Worm (Caenorhabditis elegans) whole organism, L4 larva: ENCODE results near the gene F29A7.6.
A peak's percentile ranks its signal among the peaks of the same experiment; 100 is the strongest.

Experiments used
- D1046.2 ChIP-seq: fragments of 200-800 bp; sonication (Bioruptor generic); IDR thresholded peaks from 2 replicates; pipeline ENCODE4 v1.3.6; 2022; ENCODE audit warnings: missing genetic modification characterization, missing compliant biosample characterization
- F10B5.3 ChIP-seq: sonication (generic microtip); optimal IDR thresholded peaks from 2 replicates; lab custom pipeline; 2016; ENCODE audit warnings: mild to moderate bottlenecking, missing genetic modification characterization, missing compliant biosample characterization
- T20F7.1 ChIP-seq: fragments of 200-800 bp; sonication (Bioruptor generic); optimal IDR thresholded peaks from 2 replicates; lab custom pipeline; 2018; ENCODE audit warnings: mild to moderate bottlenecking, missing genetic modification characterization, missing compliant biosample characterization
- T26A8.4 ChIP-seq: fragments of 200-800 bp; sonication (Bioruptor generic); IDR thresholded peaks from 2 replicates; pipeline ENCODE4 v1.3.6; 2022; ENCODE audit warnings: missing genetic modification characterization, missing compliant biosample characterization
- Y105C5A.15 ChIP-seq: fragments of 200-800 bp; sonication (Bioruptor generic); IDR thresholded peaks from 2 replicates; pipeline ENCODE4 v1.3.6; 2022; ENCODE audit warnings: missing genetic modification characterization, missing compliant biosample characterization
- Y5F2A.4 ChIP-seq: fragments of 200-800 bp; sonication (Bioruptor generic); optimal IDR thresholded peaks from 2 replicates; lab custom pipeline; 2018; ENCODE audit warnings: mild to moderate bottlenecking, missing genetic modification characterization, missing compliant biosample characterization
- ZK546.5 ChIP-seq, 2 experiments: sonication (generic microtip); optimal IDR thresholded peaks; 2 replicates each; lab custom pipeline; 2017; ENCODE audit warnings: missing biosample characterization in 2 of 2, missing genetic modification characterization in 2 of 2
- aha-1 ChIP-seq: fragments of 150-350 bp; peaks from one replicate; lab custom pipeline; 2014; ENCODE audit warnings: missing biosample characterization, missing genetic modification characterization
- aly-2 ChIP-seq: sonication (generic microtip); optimal IDR thresholded peaks from 2 replicates; lab custom pipeline; 2018; ENCODE audit warnings: missing biosample characterization, missing genetic modification characterization
- ceh-28 ChIP-seq: fragments of 150-350 bp; optimal IDR thresholded peaks from 2 replicates; lab custom pipeline; 2014; ENCODE audit warnings: missing biosample characterization, missing genetic modification reagents, missing genetic modification characterization
- ceh-44 ChIP-seq: fragments of 200-800 bp; sonication (Bioruptor generic); IDR thresholded peaks from 2 replicates; pipeline ENCODE4 v1.3.6; 2022; ENCODE audit warnings: missing genetic modification reagents, missing genetic modification characterization, missing compliant biosample characterization
- ceh-62 ChIP-seq: sonication (generic microtip); optimal IDR thresholded peaks from 2 replicates; lab custom pipeline; 2017; ENCODE audit warnings: missing biosample characterization, missing genetic modification characterization
- daf-8 ChIP-seq: fragments of 200-800 bp; sonication (Bioruptor generic); IDR thresholded peaks from 2 replicates; pipeline ENCODE4 v1.3.6; 2022; ENCODE audit warnings: missing genetic modification characterization, missing compliant biosample characterization
- dmd-6 ChIP-seq: fragments of 200-800 bp; sonication (Bioruptor generic); IDR thresholded peaks from 2 replicates; pipeline ENCODE4 v1.3.6; 2022; ENCODE audit warnings: missing genetic modification reagents, missing genetic modification characterization, missing compliant biosample characterization
- duxl-1 ChIP-seq: sonication (generic microtip); optimal IDR thresholded peaks from 2 replicates; lab custom pipeline; 2016; ENCODE audit warnings: mild to moderate bottlenecking, missing genetic modification characterization, moderate library complexity, missing compliant biosample characterization; ENCODE audit not compliant: poor library complexity
- jun-1 ChIP-seq: fragments of 150-350 bp; optimal IDR thresholded peaks from 2 replicates; lab custom pipeline; 2014; ENCODE audit warnings: missing biosample characterization, missing genetic modification reagents, missing genetic modification characterization
- madf-5 ChIP-seq, 2 experiments: fragments of 200-800 bp; sonication (Bioruptor generic); IDR thresholded peaks; 2 replicates each; pipeline ENCODE4 v1.3.6; 2022; ENCODE audit warnings: missing compliant biosample characterization in 2 of 2, missing genetic modification characterization in 2 of 2
- mdt-29 ChIP-seq: fragments of 200-800 bp; sonication (Bioruptor generic); IDR thresholded peaks from 2 replicates; pipeline ENCODE4 v1.3.6; 2022; ENCODE audit warnings: missing genetic modification reagents, missing genetic modification characterization, missing compliant biosample characterization
- mes-2 ChIP-seq: sonication (generic microtip); optimal IDR thresholded peaks from 2 replicates; lab custom pipeline; 2016; ENCODE audit warnings: missing genotype, mild to moderate bottlenecking, missing genetic modification characterization, missing compliant biosample characterization; ENCODE audit not compliant: poor library complexity, severe bottlenecking
- mxl-2 ChIP-seq: fragments of 200-800 bp; sonication (Bioruptor generic); conservative IDR thresholded peaks from 2 replicates; pipeline ENCODE4 v1.3.6; 2022; ENCODE audit warnings: missing genetic modification reagents, missing genetic modification characterization, missing compliant biosample characterization
- nhr-102 ChIP-seq: sonication (generic microtip); optimal IDR thresholded peaks from 2 replicates; lab custom pipeline; 2016; ENCODE audit warnings: mild to moderate bottlenecking, missing genetic modification characterization, moderate library complexity, missing compliant biosample characterization
- nhr-237 ChIP-seq: sonication (generic microtip); optimal IDR thresholded peaks from 2 replicates; lab custom pipeline; 2017; ENCODE audit warnings: missing biosample characterization, missing genetic modification characterization
- nhr-28 ChIP-seq: fragments of 150-350 bp; optimal IDR thresholded peaks from 2 replicates; lab custom pipeline; 2014; ENCODE audit warnings: missing biosample characterization, missing genetic modification characterization
- nhr-77 ChIP-seq: fragments of 150-350 bp; optimal IDR thresholded peaks from 2 replicates; lab custom pipeline; 2014; ENCODE audit warnings: missing biosample characterization, missing genetic modification characterization
- pha-4 ChIP-seq, 2 experiments: fragments of 150-350 bp in 1 of 2; fragments of 200-800 bp in 1 of 2; sonication (Bioruptor generic) in 1 of 2; IDR thresholded peaks in 1 of 2; optimal IDR thresholded peaks in 1 of 2; 2 replicates each; pipeline versions ENCODE4 v1.3.6 to Lab custom; 2014 to 2022; ENCODE audit warnings: missing genetic modification characterization in 2 of 2, missing genetic modification reagents in 2 of 2, missing biosample characterization in 1 of 2, missing compliant biosample characterization in 1 of 2
- pqm-1 ChIP-seq: sonication (generic microtip); optimal IDR thresholded peaks from 2 replicates; lab custom pipeline; 2017; ENCODE audit warnings: missing biosample characterization, missing genetic modification characterization
- saeg-2 ChIP-seq: fragments of 200-800 bp; sonication (Bioruptor generic); IDR thresholded peaks from 2 replicates; pipeline ENCODE4 v1.3.6; 2022; ENCODE audit warnings: missing genetic modification reagents, missing genetic modification characterization, missing compliant biosample characterization
- sdz-12 ChIP-seq: fragments of 200-800 bp; sonication (Bioruptor generic); optimal IDR thresholded peaks from 2 replicates; lab custom pipeline; 2018; ENCODE audit warnings: mild to moderate bottlenecking, missing genetic modification characterization, missing compliant biosample characterization
- set-16 ChIP-seq: fragments of 200-800 bp; sonication (Bioruptor generic); IDR thresholded peaks from 2 replicates; pipeline ENCODE4 v1.3.6; 2022; ENCODE audit warnings: missing genetic modification reagents, missing genetic modification characterization, missing compliant biosample characterization
- spr-1 ChIP-seq: sonication (generic microtip); optimal IDR thresholded peaks from 2 replicates; lab custom pipeline; 2016; ENCODE audit warnings: mild to moderate bottlenecking, missing genetic modification characterization, missing compliant biosample characterization
- spr-3 ChIP-seq: fragments of 200-800 bp; sonication (Bioruptor generic); optimal IDR thresholded peaks from 2 replicates; lab custom pipeline; 2018; ENCODE audit warnings: mild to moderate bottlenecking, missing genetic modification characterization, missing compliant biosample characterization
- unc-62 ChIP-seq, 3 experiments: fragments of 150-350 bp in 1 of 3; sonication (generic microtip); optimal IDR thresholded peaks in 2 of 3; peaks in 1 of 3; 1 replicate in 1 of 3; 2 replicates in 2 of 3; lab custom pipeline; 2014 to 2017; ENCODE audit warnings: missing biosample characterization in 3 of 3, missing genetic modification characterization in 3 of 3, missing genetic modification reagents in 3 of 3, missing genotype in 1 of 3
- zfp-2 ChIP-seq: sonication (generic microtip); optimal IDR thresholded peaks from 2 replicates; lab custom pipeline; 2016; ENCODE audit warnings: mild to moderate bottlenecking, missing genetic modification characterization, missing compliant biosample characterization

The F29A7.6 gene

DNA sequence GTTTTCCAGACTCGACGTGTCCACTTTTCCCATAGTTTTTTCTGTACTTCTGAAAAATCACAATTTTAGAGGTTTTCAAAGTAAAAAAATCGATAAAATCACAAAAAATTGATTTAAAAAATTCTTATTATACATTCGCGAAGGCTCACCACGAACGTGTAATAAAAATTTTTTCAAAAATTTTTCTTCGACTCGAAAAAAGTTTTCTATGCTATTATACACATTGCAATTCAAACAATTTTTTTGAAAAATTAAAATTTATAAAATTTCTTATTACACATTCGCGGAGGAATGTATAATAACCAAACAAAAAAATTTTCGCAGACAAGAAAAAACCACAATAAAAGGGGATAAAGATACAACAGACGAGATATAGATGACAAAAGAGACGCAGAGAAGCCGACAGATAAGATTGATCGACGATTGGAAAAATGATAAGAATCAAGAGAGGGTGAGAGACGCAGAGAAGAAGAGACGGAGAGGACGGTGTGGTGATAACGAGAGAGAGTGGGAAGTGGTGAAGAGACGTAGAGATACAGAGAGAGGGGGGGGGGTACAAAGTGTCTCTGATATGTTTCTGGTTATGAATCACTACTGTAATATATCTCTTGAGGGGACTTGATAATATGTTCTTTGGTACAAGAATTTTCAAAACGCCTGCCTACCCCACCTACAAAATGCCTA lies 48.3 kb upstream of the F29A7.6 start, which contains the start of gene nhr-119 (continued):
- TF ChIP-seq pha-4 (GFP tag; IDR thresholded peaks at IDR 0.05; lab: Robert Waterston, UW) = peak; percentile 65
- no peak for TF ChIP-seq pha-4 (tag; optimal IDR thresholded peaks at IDR 0.05; lab: Kevin White, UChicago)
- TF ChIP-seq spr-3 (GFP tag; lab: Kevin White, UChicago) = no peak
- TF ChIP-seq spr-1 = peak; percentile 56
- TF ChIP-seq mxl-2 = no peak
- TF ChIP-seq ceh-44 = no peak
- TF ChIP-seq daf-8 (GFP tag; lab: Robert Waterston, UW) = no peak
- no peak for TF ChIP-seq madf-5 (GFP tag; IDR thresholded peaks at IDR 0.05; lab: Robert Waterston, UW)
- TF ChIP-seq T26A8.4 (GFP tag; lab: Robert Waterston, UW) = peak; percentile 74
- TF ChIP-seq nhr-28 = peak; percentile 91
- peak; percentile 91 for TF ChIP-seq dmd-6 (GFP tag; lab: Robert Waterston, UW)
- peak; percentile 45 for TF ChIP-seq nhr-77
- no peak for TF ChIP-seq Y5F2A.4 (GFP tag; lab: Kevin White, UChicago)
- no peak for TF ChIP-seq F10B5.3
- no peak for TF ChIP-seq Y105C5A.15 (GFP tag; lab: Robert Waterston, UW)
- TF ChIP-seq duxl-1 (tag; lab: Kevin White, UChicago) = peak; percentile 47

DNA sequence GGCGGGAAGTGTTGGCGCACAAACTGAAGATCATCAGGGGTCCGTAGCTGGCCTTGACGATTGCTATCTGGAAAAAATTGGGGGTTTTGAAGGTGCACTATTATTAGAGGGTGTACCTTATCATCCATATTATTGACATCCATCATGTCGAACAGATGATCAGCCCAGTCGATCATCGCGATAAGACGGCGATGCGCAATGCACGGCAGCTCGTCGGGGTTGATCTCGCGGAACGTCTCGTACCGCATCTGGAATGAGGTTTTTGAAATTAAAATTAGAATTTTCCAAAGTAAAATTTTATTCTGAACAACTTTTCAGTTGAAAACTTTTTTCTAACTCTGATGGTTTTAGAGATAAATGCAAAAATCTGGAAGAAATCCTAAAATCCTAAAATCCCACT lies 45.5 kb upstream of the F29A7.6 start:
- peak; percentile 79 for TF ChIP-seq aha-1 (tag; lab: Kevin White, UChicago)
- TF ChIP-seq F10B5.3 = no peak
- TF ChIP-seq spr-1 = no peak
- TF ChIP-seq T20F7.1 (GFP tag; lab: Kevin White, UChicago) = no peak
- TF ChIP-seq, all 104 proteins: peak for 1

DNA sequence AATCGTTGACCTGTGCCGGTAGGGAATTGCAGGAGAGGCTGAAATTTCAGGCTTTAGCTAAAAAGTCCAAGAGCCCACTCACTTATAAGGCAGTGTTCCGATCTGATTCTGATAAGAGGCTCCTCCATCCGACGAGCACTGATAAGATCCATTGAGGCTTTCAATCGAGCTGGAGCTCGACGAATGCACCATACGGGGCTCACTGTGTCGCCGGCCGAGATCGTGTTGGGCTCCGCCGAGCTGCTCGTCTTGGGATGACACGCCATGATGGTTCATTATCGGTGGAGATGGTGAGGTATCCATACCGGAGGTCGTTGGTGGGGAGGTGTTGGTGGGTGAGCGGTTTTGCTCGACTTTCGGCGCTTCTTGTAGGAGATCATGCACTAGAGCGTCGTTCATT lies 44.0 kb upstream of the F29A7.6 start:
- TF ChIP-seq sdz-12 (GFP tag; lab: Kevin White, UChicago) (no peak), set-16 (GFP tag; lab: Robert Waterston, UW) (peak; percentile 48; the same call in 1 of the 2 replicates)

- TF ChIP-seq zfp-2 (tag; lab: Kevin White, UChicago) = no peak
- TF ChIP-seq ceh-62 (tag; lab: Kevin White, UChicago) = no peak
- TF ChIP-seq jun-1 (tag; lab: Kevin White, UChicago) = no peak
- TF ChIP-seq nhr-237 (tag; lab: Kevin White, UChicago) = no peak
- no peak for TF ChIP-seq madf-5 (GFP tag; IDR thresholded peaks at IDR 0.05; lab: Robert Waterston, UW)
- no peak for TF ChIP-seq aly-2
- no peak for TF ChIP-seq mdt-29 (GFP tag; lab: Robert Waterston, UW)
- TF ChIP-seq saeg-2 (GFP tag; lab: Robert Waterston, UW) = no peak
- no peak for TF ChIP-seq mes-2 (tag; lab: Kevin White, UChicago)
- no peak for TF ChIP-seq ZK546.5 (tag; optimal IDR thresholded peaks at IDR 0.05; lab: Kevin White, UChicago)
- TF ChIP-seq ceh-28 (tag; lab: Kevin White, UChicago) = peak; percentile 75
- TF ChIP-seq unc-62 (GFP tag; optimal IDR thresholded peaks at IDR 0.05 in 1 of 2; lab: Kevin White, UChicago) = peak in 1 of 2 experiments; percentile 51
- no peak for TF ChIP-seq unc-62 (tag; optimal IDR thresholded peaks at IDR 0.05; lab: Kevin White, UChicago)
- TF ChIP-seq D1046.2 (GFP tag; lab: Robert Waterston, UW) = no peak
- no peak for TF ChIP-seq nhr-102
- TF ChIP-seq pqm-1 = no peak
- TF ChIP-seq nhr-77 = no peak
- no peak for TF ChIP-seq aha-1 (tag; lab: Kevin White, UChicago)
- TF ChIP-seq, all 104 proteins: peak for 2
Observed at ce11 chrII:2795413-2795812, 43.0 kb upstream of the F29A7.6 start.
